Fruit fly (Drosophila melanogaster) whole organism, embryonic: ENCODE data around the gene Or83a.
A peak's percentile ranks its signal among the peaks of the same experiment; 100 is the strongest.

Source experiments
- B-H2 ChIP-seq: fragments of 200-800 bp; sonication (Bioruptor generic); optimal IDR thresholded peaks from 2 replicates; lab custom pipeline; 2018; ENCODE audit warnings: missing biosample characterization, mild to moderate bottlenecking, missing genetic modification characterization
- CG10267 ChIP-seq: fragments of 200-800 bp; sonication (Bioruptor generic); optimal IDR thresholded peaks from 2 replicates; lab custom pipeline; 2018; ENCODE audit warnings: missing biosample characterization, mild to moderate bottlenecking, missing genetic modification characterization, moderate library complexity
- CG10979 ChIP-seq: fragments of 200-800 bp; sonication (Bioruptor generic); optimal IDR thresholded peaks from 2 replicates; lab custom pipeline; 2018; ENCODE audit warnings: missing biosample characterization, mild to moderate bottlenecking, missing genetic modification characterization, moderate library complexity
- CG12219 ChIP-seq: fragments of 200-800 bp; sonication (Bioruptor generic); optimal IDR thresholded peaks from 3 replicates; lab custom pipeline; 2018; ENCODE audit warnings: missing biosample characterization, mild to moderate bottlenecking, missing genetic modification characterization
- CG1233 ChIP-seq: fragments of 200-800 bp; sonication (Bioruptor generic); optimal IDR thresholded peaks from 4 replicates; lab custom pipeline; 2018; ENCODE audit warnings: missing biosample characterization, mild to moderate bottlenecking, missing genetic modification characterization
- CG14710 ChIP-seq: fragments of 200-800 bp; sonication (Bioruptor generic); optimal IDR thresholded peaks from 3 replicates; lab custom pipeline; 2019; ENCODE audit warnings: missing biosample characterization, mild to moderate bottlenecking, missing genetic modification characterization, moderate library complexity
- CG14860 ChIP-seq: fragments of 200-800 bp; sonication (Bioruptor generic); IDR thresholded peaks from 3 replicates; pipeline ENCODE4 v1.3.6; 2022; ENCODE audit warnings: missing biosample characterization, missing genetic modification characterization; ENCODE audit not compliant: partially characterized antibody
- CG16779 ChIP-seq: fragments of 200-800 bp; sonication (Bioruptor generic); IDR thresholded peaks from 2 replicates; pipeline ENCODE4 v1.3.6; 2022; ENCODE audit warnings: missing biosample characterization, missing genetic modification characterization
- CG2116 ChIP-seq: fragments of 200-800 bp; sonication (Bioruptor generic); optimal IDR thresholded peaks from 3 replicates; lab custom pipeline; 2018; ENCODE audit warnings: missing biosample characterization, mild to moderate bottlenecking, missing genetic modification characterization
- CG2129 ChIP-seq: fragments of 200-800 bp; sonication (Bioruptor generic); IDR thresholded peaks from 2 replicates; pipeline ENCODE4 v1.3.6; 2022; ENCODE audit warnings: missing biosample characterization, missing genetic modification characterization; ENCODE audit not compliant: partially characterized antibody
- CG32532 ChIP-seq: fragments of 200-800 bp; sonication (Bioruptor generic); IDR thresholded peaks from 2 replicates; pipeline ENCODE4 v1.3.6; 2022; ENCODE audit warnings: missing biosample characterization, missing genetic modification characterization
- CG3281 ChIP-seq: fragments of 200-800 bp; sonication (Bioruptor generic); optimal IDR thresholded peaks from 3 replicates; lab custom pipeline; 2017; ENCODE audit warnings: missing biosample characterization, mild to moderate bottlenecking, missing genetic modification characterization
- CG42726 ChIP-seq: fragments of 200-800 bp; sonication (Bioruptor generic); IDR thresholded peaks from 2 replicates; pipeline ENCODE4 v1.3.6; 2022; ENCODE audit warnings: missing biosample characterization, missing genetic modification characterization; ENCODE audit not compliant: partially characterized antibody
- CG4328 ChIP-seq: fragments of 200-800 bp; sonication (Bioruptor generic); optimal IDR thresholded peaks from 3 replicates; lab custom pipeline; 2017; ENCODE audit warnings: missing biosample characterization, missing genetic modification reagents, missing genetic modification characterization
- CG7372 ChIP-seq: fragments of 200-800 bp; sonication (Bioruptor generic); IDR thresholded peaks from 2 replicates; pipeline ENCODE4 v1.3.6; 2022; ENCODE audit warnings: missing biosample characterization, missing genetic modification characterization
- CG7786 ChIP-seq: fragments of 200-800 bp; sonication (Bioruptor generic); optimal IDR thresholded peaks from 2 replicates; lab custom pipeline; 2016; ENCODE audit warnings: missing biosample characterization, missing genetic modification characterization
- CG7839 ChIP-seq: fragments of 200-800 bp; sonication (Bioruptor generic); optimal IDR thresholded peaks from 3 replicates; lab custom pipeline; 2018; ENCODE audit warnings: missing biosample characterization, mild to moderate bottlenecking, missing genetic modification characterization, moderate library complexity
- Dek ChIP-seq: fragments of 200-800 bp; sonication (Bioruptor generic); optimal IDR thresholded peaks from 3 replicates; lab custom pipeline; 2019; ENCODE audit warnings: missing biosample characterization, mild to moderate bottlenecking, missing genetic modification characterization, moderate library complexity
- Dip3 ChIP-seq: fragments of 200-800 bp; sonication (Bioruptor generic); optimal IDR thresholded peaks from 3 replicates; lab custom pipeline; 2016; ENCODE audit warnings: missing biosample characterization, missing genetic modification characterization
- Doc2 ChIP-seq: fragments of 200-800 bp; sonication (Bioruptor generic); IDR thresholded peaks from 2 replicates; pipeline ENCODE4 v1.3.6; 2022; ENCODE audit warnings: missing biosample characterization, missing genetic modification characterization
- E2f1 ChIP-seq: fragments of 200-800 bp; sonication (Bioruptor generic); IDR thresholded peaks from 2 replicates; pipeline ENCODE4 v1.3.6; 2022; ENCODE audit warnings: missing biosample characterization, missing genetic modification characterization
- ERR ChIP-seq: fragments of 200-800 bp; sonication (Bioruptor generic); optimal IDR thresholded peaks from 2 replicates; lab custom pipeline; 2016; ENCODE audit warnings: missing biosample characterization, missing genetic modification characterization
- Nf-YA ChIP-seq: fragments of 200-800 bp; sonication (Bioruptor generic); IDR thresholded peaks from 2 replicates; pipeline ENCODE4 v1.3.6; 2022; ENCODE audit warnings: missing biosample characterization, missing genetic modification characterization
- Sox100B ChIP-seq: fragments of 200-800 bp; sonication (Bioruptor generic); optimal IDR thresholded peaks from 3 replicates; lab custom pipeline; 2018; ENCODE audit warnings: missing biosample characterization, mild to moderate bottlenecking, missing genetic modification characterization
- Sry-β ChIP-seq: fragments of 200-800 bp; sonication (Bioruptor generic); optimal IDR thresholded peaks from 2 replicates; lab custom pipeline; 2018; ENCODE audit warnings: missing biosample characterization, mild to moderate bottlenecking, missing genetic modification characterization, moderate library complexity
- Stat92E ChIP-seq, 3 experiments: fragments of >200 bp in 2 of 3; fragments of 200-800 bp in 1 of 3; sonication (Bioruptor generic) in 1 of 3; optimal IDR thresholded peaks; 2 replicates each; lab custom pipeline; 2017 to 2019; ENCODE audit warnings: missing biosample characterization in 3 of 3, missing genetic modification characterization in 3 of 3, mild to moderate bottlenecking in 1 of 3, moderate library complexity in 1 of 3
- amos ChIP-seq: fragments of 200-800 bp; sonication (Bioruptor generic); IDR thresholded peaks from 2 replicates; pipeline ENCODE4 v1.3.6; 2022; ENCODE audit warnings: missing biosample characterization, missing genetic modification characterization; ENCODE audit not compliant: partially characterized antibody
- aop ChIP-seq: fragments of 200-800 bp; sonication (Bioruptor generic); IDR thresholded peaks from 2 replicates; pipeline ENCODE4 v1.3.6; 2022; ENCODE audit warnings: missing biosample characterization, missing genetic modification characterization
- dm ChIP-seq: fragments of 200-800 bp; sonication (Bioruptor generic); optimal IDR thresholded peaks from 3 replicates; lab custom pipeline; 2016; ENCODE audit warnings: missing biosample characterization, missing genetic modification characterization
- fd64A ChIP-seq: fragments of 200-800 bp; sonication (Bioruptor generic); optimal IDR thresholded peaks from 3 replicates; lab custom pipeline; 2018; ENCODE audit warnings: missing biosample characterization, mild to moderate bottlenecking, missing genetic modification characterization
- gfzf ChIP-seq: fragments of 200-800 bp; sonication (Bioruptor generic); optimal IDR thresholded peaks from 2 replicates; lab custom pipeline; 2016; ENCODE audit warnings: missing biosample characterization, mild to moderate bottlenecking, missing genetic modification characterization, moderate library complexity
- ham ChIP-seq: fragments of 200-800 bp; sonication (Bioruptor generic); IDR thresholded peaks from 2 replicates; pipeline ENCODE4 v1.3.6; 2022; ENCODE audit warnings: missing biosample characterization, missing genetic modification characterization
- mam ChIP-seq: fragments of 200-800 bp; sonication (Bioruptor generic); optimal IDR thresholded peaks from 3 replicates; lab custom pipeline; 2016; ENCODE audit warnings: missing biosample characterization, missing genetic modification characterization
- mirr ChIP-seq: fragments of 200-800 bp; sonication (Bioruptor generic); optimal IDR thresholded peaks from 3 replicates; lab custom pipeline; 2018; ENCODE audit warnings: missing biosample characterization, mild to moderate bottlenecking, missing genetic modification characterization
- odd ChIP-seq: fragments of 200-800 bp; sonication (Bioruptor generic); optimal IDR thresholded peaks from 2 replicates; lab custom pipeline; 2017; ENCODE audit warnings: missing biosample characterization, mild to moderate bottlenecking, missing genetic modification characterization
- org-1 ChIP-seq: fragments of 200-800 bp; sonication (Bioruptor generic); optimal IDR thresholded peaks from 2 replicates; lab custom pipeline; 2017; ENCODE audit warnings: missing biosample characterization, missing genetic modification characterization
- rib ChIP-seq: fragments of 200-800 bp; sonication (Bioruptor generic); IDR thresholded peaks from 2 replicates; pipeline ENCODE4 v1.3.6; 2022; ENCODE audit warnings: missing biosample characterization, missing genetic modification characterization
- row ChIP-seq: fragments of 200-800 bp; sonication (Bioruptor generic); IDR thresholded peaks from 3 replicates; pipeline ENCODE4 v1.3.6; 2022; ENCODE audit warnings: missing biosample characterization, missing genetic modification characterization
- seq ChIP-seq: fragments of 200-800 bp; sonication (Bioruptor generic); IDR thresholded peaks from 2 replicates; pipeline ENCODE4 v1.3.6; 2022; ENCODE audit warnings: missing biosample characterization, missing genetic modification characterization
- toy ChIP-seq: fragments of 200-800 bp; sonication (Bioruptor generic); IDR thresholded peaks from 2 replicates; pipeline ENCODE4 v1.3.6; 2022; ENCODE audit warnings: missing biosample characterization, missing genetic modification characterization
- trem ChIP-seq: fragments of 200-800 bp; optimal IDR thresholded peaks from 3 replicates; lab custom pipeline; 2019; ENCODE audit warnings: missing biosample characterization, mild to moderate bottlenecking, missing genetic modification characterization, moderate library complexity
- trh ChIP-seq: fragments of 200-800 bp; sonication (Bioruptor generic); optimal IDR thresholded peaks from 2 replicates; lab custom pipeline; 2016; ENCODE audit warnings: missing biosample characterization, missing genetic modification characterization
- unpg ChIP-seq: fragments of 200-800 bp; sonication (Bioruptor generic); optimal IDR thresholded peaks from 3 replicates; lab custom pipeline; 2018; ENCODE audit warnings: missing biosample characterization, mild to moderate bottlenecking, missing genetic modification characterization, moderate library complexity
- zf30C ChIP-seq: fragments of 200-800 bp; sonication (Bioruptor generic); optimal IDR thresholded peaks from 3 replicates; lab custom pipeline; 2018; ENCODE audit warnings: missing biosample characterization, mild to moderate bottlenecking, missing genetic modification characterization

The Or83a gene

DNA sequence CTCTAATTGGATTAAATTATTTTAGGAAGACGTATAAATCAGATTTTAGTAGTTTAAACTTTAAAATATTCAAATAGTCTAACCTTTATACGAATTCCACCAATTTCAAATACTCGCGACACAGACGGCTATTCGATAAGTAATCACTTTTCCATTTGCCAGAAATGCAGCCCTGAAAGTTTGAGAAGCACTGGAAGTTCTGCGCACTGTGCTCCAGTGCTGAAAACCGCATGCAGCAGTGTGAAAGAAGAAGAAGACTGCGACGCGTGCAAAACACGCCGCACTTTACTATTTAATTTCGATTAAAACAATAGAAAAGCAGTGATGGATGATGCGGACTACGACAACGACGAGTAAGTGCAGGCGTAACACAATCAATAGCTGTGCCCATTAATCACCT is 27.4 kb downstream of the Or83a start, which contains the start of gene Polr2F (continued):
- TF ChIP-seq Nf-YA (GFP tag; lab: Robert Waterston, UW) (no peak), gfzf (GFP tag; lab: Kevin White, UChicago) (peak; percentile 58), CG14860 (GFP tag; lab: Robert Waterston, UW) (no peak), row (GFP tag; lab: Robert Waterston, UW) (peak; percentile 89), E2f1 (GFP tag; lab: Robert Waterston, UW) (peak; percentile 60), zf30C (no peak), Doc2 (GFP tag; lab: Robert Waterston, UW) (no peak), CG42726 (GFP tag; lab: Robert Waterston, UW) (peak; percentile 55; the same call in 1 of the 2 replicates), rib (GFP tag; lab: Robert Waterston, UW) (peak; percentile 87), CG16779 (GFP tag; lab: Robert Waterston, UW) (peak; percentile 87), CG10267 (peak; percentile 99), Sox100B (no peak), seq (no peak), CG10979 (peak; percentile 49), trem (tag; lab: Kevin White, UChicago) (peak; percentile 63), ERR (peak; percentile 85), B-H2 (peak; percentile 93), mam (GFP tag; lab: Kevin White, UChicago) (peak; percentile 97), aop (GFP tag; lab: Robert Waterston, UW) (peak; percentile 77), CG4328 (GFP tag; lab: Kevin White, UChicago) (peak; percentile 56), org-1 (GFP tag; lab: Kevin White, UChicago) (no peak), Sry-β (peak; percentile 34), CG3281 (GFP tag; lab: Kevin White, UChicago) (peak; percentile 69), Dip3 (peak; percentile 92), CG14710 (tag; lab: Kevin White, UChicago) (peak; percentile 84), CG32532 (GFP tag; lab: Robert Waterston, UW) (peak; percentile 87), Stat92E (GFP tag; optimal IDR thresholded peaks at IDR 0.05; lab: Kevin White, UChicago) (peak in 1 of 3 experiments; percentile 74), toy (no peak), CG7372 (GFP tag; lab: Robert Waterston, UW) (peak; percentile 61; the same call in 1 of the 2 replicates), ham (GFP tag; lab: Robert Waterston, UW) (peak; percentile 43; the same call in 1 of the 2 replicates), CG2129 (GFP tag; lab: Robert Waterston, UW) (no peak), amos (GFP tag; lab: Robert Waterston, UW) (peak; percentile 65; the same call in 1 of the 2 replicates), CG1233 (GFP tag; lab: Kevin White, UChicago) (peak; percentile 74), trh (GFP tag; lab: Kevin White, UChicago) (peak; percentile 56), fd64A (GFP tag; lab: Kevin White, UChicago) (no peak), CG12219 (GFP tag; lab: Kevin White, UChicago) (no peak), mirr (GFP tag; lab: Kevin White, UChicago) (peak; percentile 72), unpg (peak; percentile 54), CG2116 (GFP tag; lab: Kevin White, UChicago) (peak; percentile 100), Dek (tag; lab: Kevin White, UChicago) (peak; percentile 79), CG7786 (GFP tag; lab: Kevin White, UChicago) (peak; percentile 93), odd (no peak), dm (GFP tag; lab: Kevin White, UChicago) (peak; percentile 99), CG7839 (tag; lab: Kevin White, UChicago) (peak; percentile 75)
